Worm (Caenorhabditis elegans) whole organism, L2 larva: ENCODE results near the gene F26F12.8.

Experiments
- F13H6.1 ChIP-seq: sonication (generic microtip); optimal IDR thresholded peaks from 2 replicates; lab custom pipeline; 2016; ENCODE audit warnings: missing genetic modification characterization, missing compliant biosample characterization
- aly-2 ChIP-seq: fragments of 150-350 bp; optimal IDR thresholded peaks from 2 replicates; lab custom pipeline; 2014; ENCODE audit warnings: missing biosample characterization, missing genetic modification characterization
- ama-1 ChIP-seq: fragments of 150-350 bp; optimal IDR thresholded peaks from 2 replicates; lab custom pipeline; 2018; ENCODE audit warnings: inconsistent platforms
- ceh-16 ChIP-seq: fragments of 150-350 bp; optimal IDR thresholded peaks from 2 replicates; lab custom pipeline; 2014; ENCODE audit warnings: missing biosample characterization, missing genetic modification characterization
- ceh-82 ChIP-seq: fragments of 150-350 bp; optimal IDR thresholded peaks from 2 replicates; lab custom pipeline; 2014; ENCODE audit warnings: missing biosample characterization, missing genetic modification characterization
- elt-3 ChIP-seq: sonication (generic microtip); optimal IDR thresholded peaks from 2 replicates; lab custom pipeline; 2017; ENCODE audit warnings: missing biosample characterization, missing genetic modification characterization
- fos-1 ChIP-seq: fragments of 150-350 bp; optimal IDR thresholded peaks from 2 replicates; lab custom pipeline; 2014; ENCODE audit warnings: missing biosample characterization, missing genetic modification characterization
- mdl-1 ChIP-seq, 2 experiments: fragments of 150-350 bp in 1 of 2; sonication (generic microtip) in 1 of 2; optimal IDR thresholded peaks; 2 replicates each; lab custom pipeline; 2017; ENCODE audit warnings: missing biosample characterization in 2 of 2, missing genetic modification characterization in 2 of 2
- nhr-11 ChIP-seq: fragments of 150-350 bp; optimal IDR thresholded peaks from 2 replicates; lab custom pipeline; 2014; ENCODE audit warnings: missing biosample characterization, missing genetic modification characterization
- nhr-12 ChIP-seq: fragments of 150-350 bp; optimal IDR thresholded peaks from 2 replicates; lab custom pipeline; 2014; ENCODE audit warnings: missing biosample characterization, missing genetic modification characterization
- nhr-23 ChIP-seq: fragments of 150-350 bp; optimal IDR thresholded peaks from 2 replicates; lab custom pipeline; 2014; ENCODE audit warnings: missing biosample characterization, missing genetic modification reagents, missing genetic modification characterization
- nhr-237 ChIP-seq: fragments of 150-350 bp; optimal IDR thresholded peaks from 2 replicates; lab custom pipeline; 2014; ENCODE audit warnings: missing biosample characterization, missing genetic modification characterization
- unc-39 ChIP-seq: fragments of 150-350 bp; optimal IDR thresholded peaks from 2 replicates; lab custom pipeline; 2014; ENCODE audit warnings: missing biosample characterization, missing genetic modification characterization

ce11 chrV:5882429-5882828 lies 20.1 kb upstream of the F26F12.8 start:
- no peak for TF ChIP-seq mdl-1 (tag; optimal IDR thresholded peaks at IDR 0.05; lab: Kevin White, UChicago)
- TF ChIP-seq ama-1 (lab: Kevin White, UChicago): no peak
- no peak for TF ChIP-seq nhr-12 (tag; lab: Kevin White, UChicago)
- no peak for TF ChIP-seq ceh-16 (tag; lab: Kevin White, UChicago)
- TF ChIP-seq nhr-237 (tag; lab: Kevin White, UChicago): no peak
- TF ChIP-seq unc-39 (tag; lab: Kevin White, UChicago): no peak
- TF ChIP-seq aly-2 (tag; lab: Kevin White, UChicago): no peak
- no peak for TF ChIP-seq F13H6.1 (tag; lab: Kevin White, UChicago)
- no peak for TF ChIP-seq elt-3 (tag; lab: Kevin White, UChicago)
- TF ChIP-seq nhr-23 (tag; lab: Kevin White, UChicago): no peak
- no peak for TF ChIP-seq ceh-82 (tag; lab: Kevin White, UChicago)
- no peak for TF ChIP-seq nhr-11 (tag; lab: Kevin White, UChicago)
- TF ChIP-seq fos-1 (tag; lab: Kevin White, UChicago): no peak
